Fruit fly (Drosophila melanogaster) whole organism, embryonic: ENCODE measurements around the gene CG34026.

Experiments
- CG10209 ChIP-seq: fragments of 200-800 bp; sonication (Bioruptor generic); optimal IDR thresholded peaks from 3 replicates; lab custom pipeline; 2017; ENCODE audit warnings: missing biosample characterization, mild to moderate bottlenecking, missing genetic modification characterization, missing genetic modification reagents
- CG13624 ChIP-seq: fragments of 200-800 bp; sonication (Bioruptor generic); optimal IDR thresholded peaks from 2 replicates; lab custom pipeline; 2016; ENCODE audit warnings: missing biosample characterization, missing genetic modification characterization
- CG14667 ChIP-seq: fragments of 200-800 bp; sonication (Bioruptor generic); IDR thresholded peaks from 2 replicates; pipeline ENCODE4 v1.3.6; 2022; ENCODE audit warnings: missing biosample characterization, missing genetic modification characterization
- CG15011 ChIP-seq: fragments of 200-800 bp; sonication (Bioruptor generic); optimal IDR thresholded peaks from 3 replicates; lab custom pipeline; 2018; ENCODE audit warnings: missing biosample characterization, mild to moderate bottlenecking, missing genetic modification characterization
- CG17361 ChIP-seq: fragments of 200-800 bp; sonication (Bioruptor generic); IDR thresholded peaks from 3 replicates; pipeline ENCODE4 v1.3.6; 2022; ENCODE audit warnings: missing biosample characterization, missing genetic modification characterization
- CG17385 ChIP-seq: fragments of 200-800 bp; sonication (Bioruptor generic); optimal IDR thresholded peaks from 3 replicates; lab custom pipeline; 2018; ENCODE audit warnings: missing biosample characterization, mild to moderate bottlenecking, missing genetic modification characterization
- CG17612 ChIP-seq: fragments of 200-800 bp; sonication (Bioruptor generic); IDR thresholded peaks from 2 replicates; pipeline ENCODE4 v1.3.6; 2022; ENCODE audit warnings: missing biosample characterization, missing genetic modification characterization
- CG17829 ChIP-seq: fragments of 200-800 bp; optimal IDR thresholded peaks from 2 replicates; lab custom pipeline; 2019; ENCODE audit warnings: missing biosample characterization, mild to moderate bottlenecking, missing genetic modification characterization, moderate library complexity
- CG18476 ChIP-seq: fragments of 200-800 bp; sonication (Bioruptor generic); optimal IDR thresholded peaks from 2 replicates; lab custom pipeline; 2016; ENCODE audit warnings: missing biosample characterization, mild to moderate bottlenecking, missing genetic modification characterization
- CG2120 ChIP-seq: fragments of 200-800 bp; sonication (Bioruptor generic); optimal IDR thresholded peaks from 3 replicates; lab custom pipeline; 2016; ENCODE audit warnings: missing biosample characterization, missing genetic modification characterization
- CG2202 ChIP-seq: fragments of 200-800 bp; sonication (Bioruptor generic); optimal IDR thresholded peaks from 2 replicates; lab custom pipeline; 2018; ENCODE audit warnings: missing biosample characterization, mild to moderate bottlenecking, missing genetic modification characterization
- CG30020 ChIP-seq: fragments of 200-800 bp; optimal IDR thresholded peaks from 2 replicates; lab custom pipeline; 2019; ENCODE audit warnings: missing biosample characterization, mild to moderate bottlenecking, missing genetic modification characterization, moderate library complexity
- CG31365 ChIP-seq: fragments of 200-800 bp; sonication (Bioruptor generic); optimal IDR thresholded peaks from 2 replicates; lab custom pipeline; 2018; ENCODE audit warnings: missing biosample characterization, mild to moderate bottlenecking, missing genetic modification characterization
- CG31388 ChIP-seq: fragments of 200-800 bp; sonication (Bioruptor generic); optimal IDR thresholded peaks from 2 replicates; lab custom pipeline; 2016; ENCODE audit warnings: missing biosample characterization, missing genetic modification characterization
- CG34422 ChIP-seq: fragments of 200-800 bp; sonication (Bioruptor generic); IDR thresholded peaks from 3 replicates; pipeline ENCODE4 v1.3.6; 2022; ENCODE audit warnings: missing biosample characterization, missing genetic modification characterization
- CG4730 ChIP-seq: fragments of 200-800 bp; sonication (Bioruptor generic); IDR thresholded peaks from 2 replicates; pipeline ENCODE4 v1.3.6; 2022; ENCODE audit warnings: missing biosample characterization, missing genetic modification characterization
- CG5245 ChIP-seq: fragments of 200-800 bp; sonication (Bioruptor generic); optimal IDR thresholded peaks from 3 replicates; lab custom pipeline; 2016; ENCODE audit warnings: missing biosample characterization, missing genetic modification characterization
- CG5953 ChIP-seq: fragments of 200-800 bp; sonication (Bioruptor generic); IDR thresholded peaks from 2 replicates; pipeline ENCODE4 v1.3.6; 2022; ENCODE audit warnings: missing biosample characterization, missing genetic modification characterization
- CG6654 ChIP-seq: fragments of 200-800 bp; sonication (Bioruptor generic); optimal IDR thresholded peaks from 2 replicates; lab custom pipeline; 2017; ENCODE audit warnings: missing biosample characterization, mild to moderate bottlenecking, missing genetic modification characterization
- CG6765 ChIP-seq: fragments of 200-800 bp; sonication (Bioruptor generic); optimal IDR thresholded peaks from 3 replicates; lab custom pipeline; 2017; ENCODE audit warnings: missing biosample characterization, mild to moderate bottlenecking, missing genetic modification characterization
- CG8290 ChIP-seq, 3 experiments: fragments of 200-800 bp; sonication (Bioruptor generic); optimal IDR thresholded peaks; 2 replicates each; lab custom pipeline; 2016 to 2019; ENCODE audit warnings: missing biosample characterization in 3 of 3, missing genetic modification characterization in 3 of 3, mild to moderate bottlenecking in 2 of 3, moderate library complexity in 1 of 3
- CG8478 ChIP-seq: fragments of >200 bp; optimal IDR thresholded peaks from 2 replicates; lab custom pipeline; 2018
- D19B ChIP-seq: fragments of 200-800 bp; sonication (Bioruptor generic); optimal IDR thresholded peaks from 2 replicates; lab custom pipeline; 2017; ENCODE audit warnings: missing biosample characterization, mild to moderate bottlenecking, missing genetic modification characterization
- Elba2 ChIP-seq: fragments of 200-800 bp; sonication (Bioruptor generic); optimal IDR thresholded peaks from 3 replicates; lab custom pipeline; 2016; ENCODE audit warnings: missing biosample characterization, missing genetic modification characterization
- GATAe ChIP-seq: fragments of 200-800 bp; sonication (Bioruptor generic); conservative IDR thresholded peaks from 2 replicates; pipeline ENCODE4 v1.3.6; 2022; ENCODE audit warnings: missing biosample characterization, missing genetic modification characterization
- HHEX ChIP-seq: fragments of 200-800 bp; sonication (Bioruptor generic); optimal IDR thresholded peaks from 3 replicates; lab custom pipeline; 2017; ENCODE audit warnings: missing biosample characterization, mild to moderate bottlenecking, missing genetic modification characterization, missing genetic modification reagents
- Mad ChIP-seq: fragments of 200-800 bp; sonication (Bioruptor generic); optimal IDR thresholded peaks from 2 replicates; lab custom pipeline; 2016; ENCODE audit warnings: missing biosample characterization, missing genetic modification characterization
- Med ChIP-seq: fragments of 200-800 bp; sonication (Bioruptor generic); peaks from one replicate; lab custom pipeline; 2016; ENCODE audit warnings: missing biosample characterization, missing genetic modification characterization, mild to moderate bottlenecking, inconsistent platforms, moderate library complexity
- Oli ChIP-seq: fragments of 200-800 bp; sonication (Bioruptor generic); optimal IDR thresholded peaks from 2 replicates; lab custom pipeline; 2018; ENCODE audit warnings: missing biosample characterization, mild to moderate bottlenecking, missing genetic modification characterization, moderate library complexity
- Pdp1 ChIP-seq, 2 experiments: fragments of 200-800 bp; sonication (Bioruptor generic); optimal IDR thresholded peaks; 3 replicates each; lab custom pipeline; 2016; ENCODE audit warnings: missing biosample characterization in 2 of 2, missing genetic modification characterization in 2 of 2, mild to moderate bottlenecking in 1 of 2, moderate library complexity in 1 of 2
- Poxn ChIP-seq: fragments of 200-800 bp; sonication (Bioruptor generic); IDR thresholded peaks from 2 replicates; pipeline ENCODE4 v1.3.6; 2022; ENCODE audit warnings: missing biosample characterization, missing genetic modification characterization
- Rfx ChIP-seq: fragments of 200-800 bp; sonication (Bioruptor generic); IDR thresholded peaks from 2 replicates; pipeline ENCODE4 v1.3.6; 2022; ENCODE audit warnings: missing biosample characterization, missing genetic modification characterization
- Sox100B ChIP-seq: fragments of 200-800 bp; sonication (Bioruptor generic); optimal IDR thresholded peaks from 3 replicates; lab custom pipeline; 2018; ENCODE audit warnings: missing biosample characterization, mild to moderate bottlenecking, missing genetic modification characterization
- ab ChIP-seq: fragments of 200-800 bp; sonication (Bioruptor generic); optimal IDR thresholded peaks from 2 replicates; lab custom pipeline; 2016; ENCODE audit warnings: missing biosample characterization, missing genetic modification characterization
- bbx ChIP-seq: fragments of 200-800 bp; sonication (Bioruptor generic); IDR thresholded peaks from 2 replicates; pipeline ENCODE4 v1.3.6; 2022; ENCODE audit warnings: missing biosample characterization, missing genetic modification characterization; ENCODE audit not compliant: partially characterized antibody
- br ChIP-seq: fragments of >200 bp; optimal IDR thresholded peaks from 2 replicates; lab custom pipeline; 2017
- cad ChIP-seq: fragments of >200 bp; optimal IDR thresholded peaks from 2 replicates; lab custom pipeline; 2017; ENCODE audit warnings: missing biosample characterization, missing genetic modification characterization
- chm ChIP-seq: fragments of 200-800 bp; sonication (Bioruptor generic); IDR thresholded peaks from 2 replicates; pipeline ENCODE4 v1.3.6; 2022; ENCODE audit warnings: missing biosample characterization, missing genetic modification characterization
- crol ChIP-seq: fragments of 200-800 bp; sonication (Bioruptor generic); IDR thresholded peaks from 2 replicates; pipeline ENCODE4 v1.3.6; 2022; ENCODE audit warnings: missing biosample characterization, missing genetic modification characterization
- dan ChIP-seq: fragments of 200-800 bp; sonication (Bioruptor generic); IDR thresholded peaks from 2 replicates; pipeline ENCODE4 v1.3.6; 2022; ENCODE audit warnings: missing biosample characterization, missing genetic modification characterization
- ewg ChIP-seq: fragments of 200-800 bp; sonication (Bioruptor generic); optimal IDR thresholded peaks from 3 replicates; lab custom pipeline; 2017; ENCODE audit warnings: mild to moderate bottlenecking, missing biosample characterization, missing genetic modification reagents, missing genetic modification characterization
- fd3F ChIP-seq: fragments of 200-800 bp; sonication (Bioruptor generic); optimal IDR thresholded peaks from 2 replicates; lab custom pipeline; 2018; ENCODE audit warnings: missing biosample characterization, mild to moderate bottlenecking, missing genetic modification characterization, moderate library complexity
- gt ChIP-seq: fragments of 200-800 bp; sonication (Bioruptor generic); IDR thresholded peaks from 2 replicates; pipeline ENCODE4 v1.3.6; 2022; ENCODE audit warnings: missing biosample characterization, missing genetic modification characterization
- insv ChIP-seq, 2 experiments: fragments of 200-800 bp; sonication (Bioruptor generic); optimal IDR thresholded peaks; 3 replicates each; lab custom pipeline; 2016 to 2018; ENCODE audit warnings: missing biosample characterization in 2 of 2, missing genetic modification characterization in 2 of 2
- kay ChIP-seq: fragments of 200-800 bp; sonication (Bioruptor generic); optimal IDR thresholded peaks from 2 replicates; lab custom pipeline; 2016; ENCODE audit warnings: missing biosample characterization, missing genetic modification characterization
- lab ChIP-seq: fragments of 200-800 bp; sonication (Bioruptor generic); optimal IDR thresholded peaks from 3 replicates; lab custom pipeline; 2017; ENCODE audit warnings: missing biosample characterization, missing genetic modification characterization, mild to moderate bottlenecking, moderate library complexity, missing genetic modification reagents
- onecut ChIP-seq: fragments of 200-800 bp; sonication (Bioruptor generic); IDR thresholded peaks from 2 replicates; pipeline ENCODE4 v1.3.6; 2022; ENCODE audit warnings: missing biosample characterization, missing genetic modification characterization
- psq ChIP-seq: fragments of 200-800 bp; sonication (Bioruptor generic); optimal IDR thresholded peaks from 2 replicates; lab custom pipeline; 2017; ENCODE audit warnings: missing biosample characterization, missing genetic modification characterization
- tx ChIP-seq: fragments of 200-800 bp; sonication (Bioruptor generic); optimal IDR thresholded peaks from 2 replicates; lab custom pipeline; 2016; ENCODE audit warnings: missing biosample characterization, missing genetic modification characterization

The CG34026 gene

DNA sequence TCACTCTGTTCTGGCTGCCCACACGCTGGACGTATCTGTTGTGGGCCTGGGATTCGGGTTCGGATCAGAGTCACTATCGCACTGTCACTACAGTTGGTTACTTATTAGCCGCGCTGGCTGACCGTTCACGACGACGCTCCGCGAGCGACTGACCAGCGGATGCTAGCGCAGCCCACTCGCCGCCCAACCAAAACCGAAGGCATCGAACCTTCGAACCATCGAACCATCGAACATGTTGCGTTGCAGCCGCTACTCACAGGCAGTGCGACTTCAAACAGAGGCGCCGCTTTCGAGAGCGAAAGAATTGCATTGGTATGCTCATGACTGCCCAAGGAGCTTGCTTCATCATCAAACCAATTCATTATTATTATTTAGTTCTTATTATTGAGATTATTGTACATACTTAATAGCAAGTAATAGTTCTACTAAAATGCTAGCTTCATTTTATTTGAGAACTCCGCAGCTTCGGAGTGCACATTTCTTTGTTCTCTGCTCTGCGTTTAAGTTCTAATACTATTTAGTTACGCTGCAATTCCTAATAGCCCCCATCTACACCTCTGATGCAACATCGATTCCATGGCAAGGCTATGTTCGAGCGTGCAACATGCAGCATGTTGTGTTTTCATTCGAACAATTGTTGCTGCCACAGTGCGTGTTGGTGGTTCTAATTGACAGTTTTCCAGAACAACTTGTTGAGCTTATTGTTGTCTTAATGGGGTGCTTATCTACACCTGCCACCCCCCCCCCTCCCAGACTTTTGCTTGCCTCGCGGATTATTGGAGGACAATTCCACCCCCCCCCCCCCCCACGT lies 33.4 kb upstream of the CG34026 start, which contains the start of gene mgl:
TSS of gene mgl (minus strand) at position 136 of the 811 bp plus-strand sequence.
- TF ChIP-seq CG4730 (GFP tag; lab: Robert Waterston, UW) (peak; percentile 15; the same call in 1 of the 2 replicates), Oli (peak; percentile 90), Mad (peak; percentile 68), CG6654 (peak; percentile 59), CG17829 (tag; lab: Kevin White, UChicago) (peak; percentile 83), kay (peak; percentile 60), lab (GFP tag; lab: Kevin White, UChicago) (peak; percentile 68), tx (peak; percentile 45), Rfx (GFP tag; lab: Robert Waterston, UW) (peak; percentile 31; the same call in 1 of the 2 replicates), gt (GFP tag; lab: Robert Waterston, UW) (0 out of 2 replicates have a peak, but pooled peaks have one; percentile 8), CG2120 (GFP tag; lab: Kevin White, UChicago) (peak; percentile 72), CG15011 (GFP tag; lab: Kevin White, UChicago) (peak; percentile 59), onecut (GFP tag; lab: Robert Waterston, UW) (peak; percentile 43), CG17612 (GFP tag; lab: Robert Waterston, UW) (no peak), CG6765 (no peak), CG2202 (peak; percentile 80), fd3F (GFP tag; lab: Kevin White, UChicago) (peak; percentile 28), Pdp1 (GFP tag; optimal IDR thresholded peaks at IDR 0.05; lab: Kevin White, UChicago) (peak; percentile 52 to 74), Elba2 (no peak), bbx (GFP tag; lab: Robert Waterston, UW) (peak; percentile 51; the same call in 1 of the 2 replicates), psq (GFP tag; lab: Kevin White, UChicago) (peak; percentile 41), CG5953 (GFP tag; lab: Robert Waterston, UW) (no peak), CG5245 (GFP tag; lab: Kevin White, UChicago) (peak; percentile 43), GATAe (GFP tag; lab: Robert Waterston, UW) (no peak), CG17361 (GFP tag; lab: Robert Waterston, UW) (peak; percentile 93), ewg (peak; percentile 71), chm (GFP tag; lab: Robert Waterston, UW) (no peak; the same call in 1 of the 2 replicates), br (no peak), HHEX (GFP tag; lab: Kevin White, UChicago) (peak; percentile 69), CG14667 (peak; percentile 18; the same call in 1 of the 2 replicates), CG13624 (GFP tag; lab: Kevin White, UChicago) (peak; percentile 26), insv (GFP tag; optimal IDR thresholded peaks at IDR 0.05; lab: Kevin White, UChicago) (peak in 1 of 2 experiments; percentile 36), CG8290 (GFP tag; optimal IDR thresholded peaks at IDR 0.05; lab: Kevin White, UChicago) (peak; percentile 2), CG8290 (tag; optimal IDR thresholded peaks at IDR 0.05; lab: Kevin White, UChicago) (peak in 1 of 2 experiments; percentile 56), CG30020 (tag; lab: Kevin White, UChicago) (no peak), cad (GFP tag; lab: Kevin White, UChicago) (no peak), CG31388 (GFP tag; lab: Kevin White, UChicago) (no peak), CG18476 (GFP tag; lab: Kevin White, UChicago) (peak; percentile 78), crol (peak; percentile 65), D19B (GFP tag; lab: Kevin White, UChicago) (no peak), CG31365 (tag; lab: Kevin White, UChicago) (peak; percentile 30), Med (GFP tag; lab: Kevin White, UChicago) (peak; percentile 89), dan (GFP tag; lab: Robert Waterston, UW) (no peak; the same call in 1 of the 2 replicates), Sox100B (peak; percentile 78), CG17385 (peak; percentile 41), CG8478 (lab: Kevin White, UChicago) (no peak), Poxn (GFP tag; lab: Robert Waterston, UW) (no peak), CG10209 (peak; percentile 83), CG34422 (GFP tag; lab: Robert Waterston, UW) (0 out of 3 replicates have a peak, but pooled peaks have one; percentile 43), ab (GFP tag; lab: Kevin White, UChicago) (peak; percentile 51)
